Fruit fly (Drosophila melanogaster) whole organism, embryonic: ENCODE measurements around the gene CG14309.
A peak's percentile ranks its signal among the peaks of the same experiment; 100 is the strongest.

Experiments used
- Adf1 ChIP-seq: fragments of 200-800 bp; sonication (Bioruptor generic); IDR thresholded peaks from 2 replicates; pipeline ENCODE4 v1.3.6; 2022; ENCODE audit warnings: missing biosample characterization, missing genetic modification characterization
- Atf6 ChIP-seq: fragments of 200-800 bp; sonication (Bioruptor generic); IDR thresholded peaks from 2 replicates; pipeline ENCODE4 v1.3.6; 2022; ENCODE audit warnings: missing biosample characterization, missing genetic modification characterization
- CG11504 ChIP-seq: fragments of 200-800 bp; sonication (Bioruptor generic); optimal IDR thresholded peaks from 3 replicates; lab custom pipeline; 2019; ENCODE audit warnings: missing biosample characterization, mild to moderate bottlenecking, missing genetic modification characterization, moderate library complexity
- CG11695 ChIP-seq: fragments of 200-800 bp; sonication (Bioruptor generic); IDR thresholded peaks from 3 replicates; pipeline ENCODE4 v1.3.6; 2022; ENCODE audit warnings: missing biosample characterization, missing genetic modification characterization
- CG12942 ChIP-seq: fragments of 200-800 bp; sonication (Bioruptor generic); optimal IDR thresholded peaks from 3 replicates; lab custom pipeline; 2016; ENCODE audit warnings: missing biosample characterization, missing genetic modification characterization
- CG13424 ChIP-seq: fragments of 200-800 bp; sonication (Bioruptor generic); optimal IDR thresholded peaks from 2 replicates; lab custom pipeline; 2019; ENCODE audit warnings: missing biosample characterization, mild to moderate bottlenecking, missing genetic modification characterization, moderate library complexity
- CG13624 ChIP-seq: fragments of 200-800 bp; sonication (Bioruptor generic); optimal IDR thresholded peaks from 2 replicates; lab custom pipeline; 2016; ENCODE audit warnings: missing biosample characterization, missing genetic modification characterization
- CG14014 ChIP-seq: fragments of 200-800 bp; sonication (Bioruptor generic); IDR thresholded peaks from 2 replicates; pipeline ENCODE4 v1.3.6; 2022; ENCODE audit warnings: missing biosample characterization, missing genetic modification characterization
- CG14441 ChIP-seq: fragments of 200-800 bp; sonication (Bioruptor generic); IDR thresholded peaks from 2 replicates; pipeline ENCODE4 v1.3.6; 2022; ENCODE audit warnings: missing biosample characterization, missing genetic modification characterization
- CG1602 ChIP-seq: fragments of 200-800 bp; sonication (Bioruptor generic); optimal IDR thresholded peaks from 3 replicates; lab custom pipeline; 2016; ENCODE audit warnings: missing biosample characterization, missing genetic modification characterization
- CG16815 ChIP-seq: fragments of 200-800 bp; sonication (Bioruptor generic); optimal IDR thresholded peaks from 3 replicates; lab custom pipeline; 2017; ENCODE audit warnings: missing biosample characterization, mild to moderate bottlenecking, missing genetic modification characterization
- CG18599 ChIP-seq: fragments of 200-800 bp; sonication (Bioruptor generic); optimal IDR thresholded peaks from 3 replicates; lab custom pipeline; 2017; ENCODE audit warnings: missing biosample characterization, missing genetic modification characterization, mild to moderate bottlenecking, moderate library complexity, missing genetic modification reagents
- CG2120 ChIP-seq: fragments of 200-800 bp; sonication (Bioruptor generic); optimal IDR thresholded peaks from 3 replicates; lab custom pipeline; 2016; ENCODE audit warnings: missing biosample characterization, missing genetic modification characterization
- CG2889 ChIP-seq: fragments of 200-800 bp; sonication (Bioruptor generic); IDR thresholded peaks from 3 replicates; pipeline ENCODE4 v1.3.6; 2022; ENCODE audit warnings: missing biosample characterization, missing genetic modification characterization
- CG3163 ChIP-seq: fragments of 200-800 bp; sonication (Bioruptor generic); optimal IDR thresholded peaks from 3 replicates; lab custom pipeline; 2016; ENCODE audit warnings: missing biosample characterization, missing genetic modification characterization
- CG32767 ChIP-seq: fragments of 200-800 bp; sonication (Bioruptor generic); IDR thresholded peaks from 2 replicates; pipeline ENCODE4 v1.3.6; 2022; ENCODE audit warnings: missing biosample characterization, missing genetic modification characterization
- CG34422 ChIP-seq: fragments of 200-800 bp; sonication (Bioruptor generic); IDR thresholded peaks from 3 replicates; pipeline ENCODE4 v1.3.6; 2022; ENCODE audit warnings: missing biosample characterization, missing genetic modification characterization
- CG6175 ChIP-seq: fragments of 200-800 bp; sonication (Bioruptor generic); IDR thresholded peaks from 3 replicates; pipeline ENCODE4 v1.3.6; 2022; ENCODE audit warnings: missing biosample characterization, missing genetic modification characterization
- CG6689 ChIP-seq: fragments of 200-800 bp; sonication (Bioruptor generic); IDR thresholded peaks from 2 replicates; pipeline ENCODE4 v1.3.6; 2022; ENCODE audit warnings: missing biosample characterization, missing genetic modification characterization
- CG6813 ChIP-seq: fragments of 200-800 bp; sonication (Bioruptor generic); optimal IDR thresholded peaks from 2 replicates; lab custom pipeline; 2017; ENCODE audit warnings: missing biosample characterization, missing genetic modification characterization, mild to moderate bottlenecking, moderate library complexity, missing genetic modification reagents
- CG7271 ChIP-seq: fragments of 200-800 bp; sonication (Bioruptor generic); optimal IDR thresholded peaks from 2 replicates; lab custom pipeline; 2018; ENCODE audit warnings: missing biosample characterization, mild to moderate bottlenecking, missing genetic modification characterization, moderate library complexity
- CG8388 ChIP-seq: fragments of 200-800 bp; sonication (Bioruptor generic); optimal IDR thresholded peaks from 2 replicates; lab custom pipeline; 2019; ENCODE audit warnings: missing biosample characterization, mild to moderate bottlenecking, missing genetic modification characterization, moderate library complexity
- CG8924 ChIP-seq: fragments of 200-800 bp; optimal IDR thresholded peaks from 3 replicates; lab custom pipeline; 2019; ENCODE audit warnings: missing biosample characterization, mild to moderate bottlenecking, missing genetic modification characterization, moderate library complexity
- CoRest ChIP-seq: fragments of 200-800 bp; sonication (Bioruptor generic); optimal IDR thresholded peaks from 3 replicates; lab custom pipeline; 2018; ENCODE audit warnings: missing biosample characterization, mild to moderate bottlenecking, missing genetic modification characterization, moderate library complexity
- Dad ChIP-seq: fragments of 200-800 bp; sonication (Bioruptor generic); optimal IDR thresholded peaks from 3 replicates; lab custom pipeline; 2016; ENCODE audit warnings: missing biosample characterization, missing genetic modification characterization
- Dip3 ChIP-seq: fragments of 200-800 bp; sonication (Bioruptor generic); optimal IDR thresholded peaks from 3 replicates; lab custom pipeline; 2016; ENCODE audit warnings: missing biosample characterization, missing genetic modification characterization
- Drgx ChIP-seq: fragments of 200-800 bp; sonication (Bioruptor generic); IDR thresholded peaks from 2 replicates; pipeline ENCODE4 v1.3.6; 2022; ENCODE audit warnings: missing biosample characterization, missing genetic modification characterization
- Hmr ChIP-seq: fragments of 200-800 bp; sonication (Bioruptor generic); optimal IDR thresholded peaks from 3 replicates; lab custom pipeline; 2017; ENCODE audit warnings: mild to moderate bottlenecking, missing biosample characterization, missing genetic modification reagents, missing genetic modification characterization
- Hr39 ChIP-seq: fragments of >200 bp; optimal IDR thresholded peaks from 2 replicates; lab custom pipeline; 2017
- Hr51 ChIP-seq, 2 experiments: fragments of 200-800 bp; sonication (Bioruptor generic); optimal IDR thresholded peaks; 2 replicates in 1 of 2; 3 replicates in 1 of 2; lab custom pipeline; 2016 to 2018; ENCODE audit warnings: missing biosample characterization in 2 of 2, missing genetic modification characterization in 2 of 2, mild to moderate bottlenecking in 1 of 2, moderate library complexity in 1 of 2
- MBD-R2 ChIP-seq: fragments of 200-800 bp; sonication (Bioruptor generic); IDR thresholded peaks from 2 replicates; pipeline ENCODE4 v1.3.6; 2022; ENCODE audit warnings: missing biosample characterization, missing genetic modification characterization
- Rfx ChIP-seq: fragments of 200-800 bp; sonication (Bioruptor generic); IDR thresholded peaks from 2 replicates; pipeline ENCODE4 v1.3.6; 2022; ENCODE audit warnings: missing biosample characterization, missing genetic modification characterization
- Xrp1 ChIP-seq: fragments of 200-800 bp; sonication (Bioruptor generic); IDR thresholded peaks from 2 replicates; pipeline ENCODE4 v1.3.6; 2022; ENCODE audit warnings: missing biosample characterization, missing genetic modification characterization
- ac ChIP-seq: fragments of 200-800 bp; sonication (Bioruptor generic); optimal IDR thresholded peaks from 3 replicates; lab custom pipeline; 2017; ENCODE audit warnings: missing biosample characterization, mild to moderate bottlenecking, missing genetic modification characterization
- croc ChIP-seq: fragments of 200-800 bp; sonication (Bioruptor generic); conservative IDR thresholded peaks from 3 replicates; pipeline ENCODE4 v1.3.6; 2022; ENCODE audit warnings: missing biosample characterization, missing genetic modification characterization
- disco-r ChIP-seq: fragments of 200-800 bp; sonication (Bioruptor generic); optimal IDR thresholded peaks from 2 replicates; lab custom pipeline; 2016; ENCODE audit warnings: missing biosample characterization, missing genetic modification characterization
- dmrt11E ChIP-seq: fragments of 200-800 bp; sonication (Bioruptor generic); optimal IDR thresholded peaks from 3 replicates; lab custom pipeline; 2018; ENCODE audit warnings: missing biosample characterization, mild to moderate bottlenecking, missing genetic modification characterization, moderate library complexity
- exex ChIP-seq: fragments of 200-800 bp; sonication (Bioruptor generic); optimal IDR thresholded peaks from 4 replicates; lab custom pipeline; 2018; ENCODE audit warnings: missing biosample characterization, mild to moderate bottlenecking, missing genetic modification characterization, moderate library complexity
- fd3F ChIP-seq: fragments of 200-800 bp; sonication (Bioruptor generic); optimal IDR thresholded peaks from 2 replicates; lab custom pipeline; 2018; ENCODE audit warnings: missing biosample characterization, mild to moderate bottlenecking, missing genetic modification characterization, moderate library complexity
- gem ChIP-seq: fragments of 200-800 bp; sonication (Bioruptor generic); optimal IDR thresholded peaks from 2 replicates; lab custom pipeline; 2019; ENCODE audit warnings: missing biosample characterization, mild to moderate bottlenecking, missing genetic modification characterization, moderate library complexity
- hkb ChIP-seq, 2 experiments: fragments of 200-800 bp in 1 of 2; fragments of >200 bp in 1 of 2; sonication (Bioruptor generic) in 1 of 2; IDR thresholded peaks in 1 of 2; optimal IDR thresholded peaks in 1 of 2; 2 replicates each; pipeline versions ENCODE4 v1.3.6 to Lab custom; 2017 to 2022; ENCODE audit warnings: missing biosample characterization in 1 of 2, missing genetic modification characterization in 1 of 2
- onecut ChIP-seq: fragments of 200-800 bp; sonication (Bioruptor generic); IDR thresholded peaks from 2 replicates; pipeline ENCODE4 v1.3.6; 2022; ENCODE audit warnings: missing biosample characterization, missing genetic modification characterization
- pan ChIP-seq, 4 experiments: fragments of >200 bp in 3 of 4; fragments of 200-800 bp in 1 of 4; sonication (Bioruptor generic) in 1 of 4; optimal IDR thresholded peaks in 3 of 4; IDR thresholded peaks in 1 of 4; 2 replicates each; pipeline versions ENCODE4 v1.3.6 to Lab custom; 2017 to 2022; ENCODE audit warnings: missing biosample characterization in 2 of 4, missing genetic modification characterization in 2 of 4, mixed read lengths in 1 of 4
- pho ChIP-seq: fragments of 200-800 bp; sonication (Bioruptor generic); optimal IDR thresholded peaks from 2 replicates; lab custom pipeline; 2016; ENCODE audit warnings: missing biosample characterization, missing genetic modification characterization
- sens-2 ChIP-seq: fragments of 200-800 bp; sonication (Bioruptor generic); IDR thresholded peaks from 2 replicates; pipeline ENCODE4 v1.3.6; 2022; ENCODE audit warnings: missing biosample characterization, missing genetic modification characterization
- slbo ChIP-seq: fragments of 200-800 bp; sonication (Bioruptor generic); IDR thresholded peaks from 2 replicates; pipeline ENCODE4 v1.3.6; 2022; ENCODE audit warnings: missing biosample characterization, missing genetic modification characterization
- ssp ChIP-seq: fragments of 200-800 bp; sonication (Bioruptor generic); IDR thresholded peaks from 2 replicates; pipeline ENCODE4 v1.3.6; 2022; ENCODE audit warnings: missing biosample characterization, missing genetic modification characterization
- toy ChIP-seq: fragments of 200-800 bp; sonication (Bioruptor generic); IDR thresholded peaks from 2 replicates; pipeline ENCODE4 v1.3.6; 2022; ENCODE audit warnings: missing biosample characterization, missing genetic modification characterization
- z ChIP-seq: fragments of 200-800 bp; sonication (Bioruptor generic); IDR thresholded peaks from 3 replicates; pipeline ENCODE4 v1.3.6; 2022; ENCODE audit warnings: missing biosample characterization, missing genetic modification characterization
- zfh1 ChIP-seq: fragments of 200-800 bp; sonication (Bioruptor generic); IDR thresholded peaks from 3 replicates; pipeline ENCODE4 v1.3.6; 2022; ENCODE audit warnings: missing biosample characterization, missing genetic modification characterization

The CG14309 gene

dm6 chr3R:18393436-18393835, 8.6 kb upstream of the CG14309 start (continued):
- TF ChIP-seq CG1602 (GFP tag; lab: Kevin White, UChicago) (peak; percentile 1), Xrp1 (GFP tag; lab: Robert Waterston, UW) (peak; percentile 68; the same call in 1 of the 2 replicates), Dip3 (GFP tag; lab: Kevin White, UChicago) (no peak), CG3163 (GFP tag; lab: Kevin White, UChicago) (no peak), CG2889 (GFP tag; lab: Robert Waterston, UW) (peak; percentile 41; the same call in 1 of the 3 replicates), gem (tag; lab: Kevin White, UChicago) (peak; percentile 79), CG6689 (peak; percentile 71), sens-2 (GFP tag; lab: Robert Waterston, UW) (no peak), Dad (no peak), CG7271 (tag; lab: Kevin White, UChicago) (no peak), croc (0 out of 3 replicates have a peak, but pooled peaks have one; percentile 24), Hr51 (GFP tag; optimal IDR thresholded peaks at IDR 0.05; lab: Kevin White, UChicago) (no peak), onecut (GFP tag; lab: Robert Waterston, UW) (no peak), CG12942 (peak; percentile 28), zfh1 (no peak; the same call in 2 of the 3 replicates), toy (no peak), CG8388 (GFP tag; lab: Kevin White, UChicago) (peak; percentile 55), CG2120 (GFP tag; lab: Kevin White, UChicago) (peak; percentile 48), pan (optimal IDR thresholded peaks at IDR 0.05; lab: Kevin White, UChicago) (no peak), pan (GFP tag; optimal IDR thresholded peaks at IDR 0.05 in 1 of 2, IDR thresholded peaks at IDR 0.05 in 1 of 2) (peak in 1 of 2 experiments; percentile 68), CG18599 (GFP tag; lab: Kevin White, UChicago) (peak; percentile 36), Atf6 (GFP tag; lab: Robert Waterston, UW) (peak; percentile 62; the same call in 1 of the 2 replicates), dmrt11E (tag; lab: Kevin White, UChicago) (peak; percentile 39), disco-r (GFP tag; lab: Kevin White, UChicago) (no peak), exex (tag; lab: Kevin White, UChicago) (no peak), z (GFP tag; lab: Robert Waterston, UW) (no peak), CG6175 (GFP tag; lab: Robert Waterston, UW) (0 out of 3 replicates have a peak, but pooled peaks have one; percentile 12), ac (GFP tag; lab: Kevin White, UChicago) (no peak), Hr39 (no peak), CG11504 (tag; lab: Kevin White, UChicago) (peak; percentile 34), hkb (optimal IDR thresholded peaks at IDR 0.05; lab: Kevin White, UChicago) (no peak), hkb (GFP tag; IDR thresholded peaks at IDR 0.05; lab: Robert Waterston, UW) (peak; percentile 67; the same call in 1 of the 2 replicates), MBD-R2 (GFP tag; lab: Robert Waterston, UW) (no peak), Drgx (GFP tag; lab: Robert Waterston, UW) (peak; percentile 78), fd3F (GFP tag; lab: Kevin White, UChicago) (peak; percentile 32), pho (GFP tag; lab: Kevin White, UChicago) (no peak), CG16815 (GFP tag; lab: Kevin White, UChicago) (peak; percentile 36), CG6813 (GFP tag; lab: Kevin White, UChicago) (no peak), CG34422 (GFP tag; lab: Robert Waterston, UW) (peak; percentile 66; the same call in 2 of the 3 replicates), CG11695 (GFP tag; lab: Robert Waterston, UW) (peak; percentile 54; the same call in 1 of the 3 replicates), Rfx (GFP tag; lab: Robert Waterston, UW) (peak; percentile 62), CG32767 (GFP tag; lab: Robert Waterston, UW) (0 out of 2 replicates have a peak, but pooled peaks have one; percentile 47), Adf1 (GFP tag; lab: Robert Waterston, UW) (peak; percentile 13; the same call in 1 of the 2 replicates), Hmr (peak; percentile 54), slbo (peak; percentile 76), CoRest (tag; lab: Kevin White, UChicago) (peak; percentile 60), ssp (GFP tag; lab: Robert Waterston, UW) (no peak), CG8924 (tag; lab: Kevin White, UChicago) (no peak), CG13624 (no peak), CG13424 (peak; percentile 61), CG14014 (GFP tag; lab: Robert Waterston, UW) (peak; percentile 65), CG14441 (GFP tag; lab: Robert Waterston, UW) (peak; percentile 24; the same call in 1 of the 2 replicates)
